Worm (Caenorhabditis elegans) whole organism, late embryonic: ENCODE results near the gene ZK643.6.

Experiments used
- K09A11.1 ChIP-seq: sonication (generic microtip); optimal IDR thresholded peaks from 2 replicates; lab custom pipeline; 2017; ENCODE audit warnings: antibody characterized with exemption, mild to moderate bottlenecking, missing genetic modification characterization, missing compliant biosample characterization; ENCODE audit not compliant: insufficient read depth
- ahr-1 ChIP-seq: sonication (generic microtip); optimal IDR thresholded peaks from 2 replicates; lab custom pipeline; 2016; ENCODE audit warnings: missing genetic modification characterization, missing compliant biosample characterization
- ceh-14 ChIP-seq: sonication (generic microtip); optimal IDR thresholded peaks from 2 replicates; lab custom pipeline; 2016; ENCODE audit warnings: missing genotype, missing genetic modification characterization, missing compliant biosample characterization
- ceh-19 ChIP-seq: fragments of 200-800 bp; sonication (Bioruptor generic); optimal IDR thresholded peaks from 2 replicates; lab custom pipeline; 2018; ENCODE audit warnings: mild to moderate bottlenecking, missing genetic modification characterization, missing compliant biosample characterization
- ceh-2 ChIP-seq: sonication (generic microtip); optimal IDR thresholded peaks from 2 replicates; lab custom pipeline; 2016; ENCODE audit warnings: missing genotype, missing genetic modification characterization, missing compliant biosample characterization
- ceh-22 ChIP-seq: sonication (generic microtip); optimal IDR thresholded peaks from 2 replicates; lab custom pipeline; 2017; ENCODE audit warnings: missing biosample characterization, missing genetic modification characterization
- ceh-30 ChIP-seq: fragments of 150-350 bp; optimal IDR thresholded peaks from 2 replicates; lab custom pipeline; 2014; ENCODE audit warnings: missing biosample characterization, missing genetic modification characterization
- ceh-31 ChIP-seq: sonication (generic microtip); optimal IDR thresholded peaks from 2 replicates; lab custom pipeline; 2016; ENCODE audit warnings: missing genetic modification characterization, missing compliant biosample characterization
- ceh-34 ChIP-seq: sonication (generic microtip); optimal IDR thresholded peaks from 2 replicates; lab custom pipeline; 2016; ENCODE audit warnings: mild to moderate bottlenecking, missing genetic modification characterization, missing compliant biosample characterization
- ceh-45 ChIP-seq: fragments of 200-800 bp; sonication (Bioruptor generic); IDR thresholded peaks from 2 replicates; pipeline ENCODE4 v1.3.6; 2022; ENCODE audit warnings: missing genetic modification reagents, missing genetic modification characterization, missing compliant biosample characterization
- ceh-9 ChIP-seq: sonication (generic microtip); optimal IDR thresholded peaks from 2 replicates; lab custom pipeline; 2016; ENCODE audit warnings: mild to moderate bottlenecking, missing genetic modification characterization, inconsistent platforms, missing compliant biosample characterization
- che-1 ChIP-seq: sonication (generic microtip); optimal IDR thresholded peaks from 2 replicates; lab custom pipeline; 2016; ENCODE audit warnings: mild to moderate bottlenecking, missing genetic modification characterization, missing compliant biosample characterization
- dmd-4 ChIP-seq: sonication (generic microtip); optimal IDR thresholded peaks from 2 replicates; lab custom pipeline; 2016; ENCODE audit warnings: borderline replicate concordance, missing genetic modification characterization, missing compliant biosample characterization
- elt-2 ChIP-seq: sonication (generic microtip); optimal IDR thresholded peaks from 2 replicates; lab custom pipeline; 2016; ENCODE audit warnings: missing genetic modification reagents, missing genetic modification characterization, missing compliant biosample characterization
- elt-4 ChIP-seq: sonication (generic microtip); optimal IDR thresholded peaks from 2 replicates; lab custom pipeline; 2016; ENCODE audit warnings: missing genetic modification characterization, missing compliant biosample characterization
- ets-4 ChIP-seq: sonication (generic microtip); optimal IDR thresholded peaks from 2 replicates; lab custom pipeline; 2016; ENCODE audit warnings: missing genetic modification characterization, missing compliant biosample characterization
- eyg-1 ChIP-seq: sonication (generic microtip); optimal IDR thresholded peaks from 2 replicates; lab custom pipeline; 2016; ENCODE audit warnings: missing genotype, missing genetic modification characterization, missing compliant biosample characterization
- fax-1 ChIP-seq: sonication (generic microtip); optimal IDR thresholded peaks from 2 replicates; lab custom pipeline; 2016; ENCODE audit warnings: missing genotype, missing genetic modification characterization, missing compliant biosample characterization
- gmeb-2 ChIP-seq: sonication (generic microtip); optimal IDR thresholded peaks from 2 replicates; lab custom pipeline; 2016; ENCODE audit warnings: missing genetic modification characterization, inconsistent platforms, missing compliant biosample characterization
- hlh-13 ChIP-seq: fragments of 200-800 bp; sonication (Bioruptor generic); optimal IDR thresholded peaks from 2 replicates; lab custom pipeline; 2018; ENCODE audit warnings: mild to moderate bottlenecking, missing genetic modification characterization, missing compliant biosample characterization
- hlh-15 ChIP-seq: sonication (generic microtip); optimal IDR thresholded peaks from 2 replicates; lab custom pipeline; 2016; ENCODE audit warnings: missing genetic modification characterization, missing compliant biosample characterization
- hlh-6 ChIP-seq: sonication (generic microtip); optimal IDR thresholded peaks from 2 replicates; lab custom pipeline; 2016; ENCODE audit warnings: missing genotype, missing genetic modification characterization, missing compliant biosample characterization
- hlh-8 ChIP-seq: sonication (generic microtip); optimal IDR thresholded peaks from 2 replicates; lab custom pipeline; 2016; ENCODE audit warnings: missing genotype, missing genetic modification characterization, missing compliant biosample characterization
- lim-6 ChIP-seq: sonication (generic microtip); optimal IDR thresholded peaks from 2 replicates; lab custom pipeline; 2016; ENCODE audit warnings: missing genetic modification characterization, missing compliant biosample characterization
- nfya-1 ChIP-seq: sonication (generic microtip); optimal IDR thresholded peaks from 2 replicates; lab custom pipeline; 2017; ENCODE audit warnings: missing genetic modification characterization, mild to moderate bottlenecking, missing compliant biosample characterization, antibody characterized with exemption, moderate library complexity
- nhr-11 ChIP-seq: fragments of 150-350 bp; optimal IDR thresholded peaks from 2 replicates; lab custom pipeline; 2014; ENCODE audit warnings: missing biosample characterization, missing genetic modification characterization
- nhr-232 ChIP-seq: sonication (generic microtip); optimal IDR thresholded peaks from 2 replicates; lab custom pipeline; 2016; ENCODE audit warnings: missing genetic modification characterization, missing compliant biosample characterization
- npax-4 ChIP-seq: sonication (generic microtip); optimal IDR thresholded peaks from 2 replicates; lab custom pipeline; 2016; ENCODE audit warnings: missing genetic modification characterization, missing compliant biosample characterization
- pat-9 ChIP-seq: fragments of 200-800 bp; sonication (Bioruptor generic); optimal IDR thresholded peaks from 2 replicates; lab custom pipeline; 2018; ENCODE audit warnings: mild to moderate bottlenecking, missing genetic modification characterization, moderate library complexity, missing compliant biosample characterization
- pax-1 ChIP-seq: fragments of 150-350 bp; optimal IDR thresholded peaks from 2 replicates; lab custom pipeline; 2014; ENCODE audit warnings: missing biosample characterization, missing genetic modification characterization
- pha-2 ChIP-seq: sonication (generic microtip); optimal IDR thresholded peaks from 2 replicates; lab custom pipeline; 2017; ENCODE audit warnings: mild to moderate bottlenecking, missing genetic modification characterization, missing compliant biosample characterization
- pqm-1 ChIP-seq: sonication (generic microtip); optimal IDR thresholded peaks from 2 replicates; lab custom pipeline; 2016; ENCODE audit warnings: missing genetic modification characterization, missing compliant biosample characterization
- rnt-1 ChIP-seq: sonication (generic microtip); optimal IDR thresholded peaks from 2 replicates; lab custom pipeline; 2016; ENCODE audit warnings: missing genetic modification characterization, missing compliant biosample characterization
- sox-2 ChIP-seq: fragments of 200-800 bp; sonication (Bioruptor generic); IDR thresholded peaks from 2 replicates; pipeline ENCODE4 v1.3.6; 2022; ENCODE audit warnings: missing genetic modification reagents, missing genetic modification characterization, missing compliant biosample characterization
- syd-9 ChIP-seq: sonication (generic microtip); optimal IDR thresholded peaks from 2 replicates; lab custom pipeline; 2016; ENCODE audit warnings: mild to moderate bottlenecking, missing genetic modification characterization, moderate library complexity, missing compliant biosample characterization
- tbx-2 ChIP-seq: sonication (generic microtip); optimal IDR thresholded peaks from 2 replicates; lab custom pipeline; 2016; ENCODE audit warnings: missing genetic modification characterization, missing compliant biosample characterization
- unc-42 ChIP-seq: sonication (generic microtip); optimal IDR thresholded peaks from 2 replicates; lab custom pipeline; 2016; ENCODE audit warnings: missing genotype, missing genetic modification characterization, missing compliant biosample characterization
- unc-55 ChIP-seq: sonication (generic microtip); optimal IDR thresholded peaks from 2 replicates; lab custom pipeline; 2017; ENCODE audit warnings: missing biosample characterization, missing genetic modification reagents, missing genetic modification characterization

Gene ZK643.6

ce11 chrIII:8984412-8984811, 23.8 kb upstream of the ZK643.6 start:
- TF ChIP-seq rnt-1 (tag; lab: Kevin White, UChicago) (no peak), ahr-1 (no peak), elt-2 (peak; percentile 47), ceh-31 (tag; lab: Kevin White, UChicago) (no peak)

- no peak for TF ChIP-seq ceh-30 (tag; lab: Kevin White, UChicago)
- no peak for TF ChIP-seq pax-1 (tag; lab: Kevin White, UChicago)
- no peak for TF ChIP-seq pha-2 (tag; lab: Kevin White, UChicago)
- TF ChIP-seq hlh-13 (GFP tag; lab: Kevin White, UChicago), result no peak
Observed at ce11 chrIII:8983811-8984210, 23.2 kb upstream of the ZK643.6 start.

ce11 chrIII:8983135-8983534, 22.6 kb upstream of the ZK643.6 start:
- TF ChIP-seq pqm-1 (tag; lab: Kevin White, UChicago), result no peak
- TF ChIP-seq pax-1 (tag; lab: Kevin White, UChicago), result no peak
- no peak for TF ChIP-seq nhr-11 (tag; lab: Kevin White, UChicago)
- no peak for TF ChIP-seq elt-4
- no peak for TF ChIP-seq ceh-22
- TF ChIP-seq unc-55 (GFP tag; lab: Kevin White, UChicago), result no peak
- no peak for TF ChIP-seq che-1 (tag; lab: Kevin White, UChicago)
- TF ChIP-seq ceh-45 (GFP tag; lab: Robert Waterston, UW), result no peak
- no peak for TF ChIP-seq ceh-9 (tag; lab: Kevin White, UChicago)
- TF ChIP-seq ets-4 (tag; lab: Kevin White, UChicago), result no peak
- TF ChIP-seq dmd-4 (tag; lab: Kevin White, UChicago), result no peak
- TF ChIP-seq elt-2, result no peak
- TF ChIP-seq unc-42 (tag; lab: Kevin White, UChicago), result no peak

- TF ChIP-seq ceh-19 (GFP tag; lab: Kevin White, UChicago) (peak; percentile 12), sox-2 (GFP tag; lab: Robert Waterston, UW) (no peak), K09A11.1 (no peak), ceh-31 (tag; lab: Kevin White, UChicago) (peak; percentile 61), tbx-2 (peak; percentile 17), unc-55 (GFP tag; lab: Kevin White, UChicago) (no peak), npax-4 (tag; lab: Kevin White, UChicago) (no peak), lim-6 (tag; lab: Kevin White, UChicago) (no peak), ceh-45 (GFP tag; lab: Robert Waterston, UW) (no peak), ceh-34 (tag; lab: Kevin White, UChicago) (peak; percentile 75), nfya-1 (tag; lab: Kevin White, UChicago) (peak; percentile 21), ceh-14 (tag; lab: Kevin White, UChicago) (peak; percentile 1), unc-42 (tag; lab: Kevin White, UChicago) (peak; percentile 97)
Observed at ce11 chrIII:8981847-8982479, 21.4 kb upstream of the ZK643.6 start, which contains the start of gene pde-2. TSS of gene pde-2 (minus strand) at chrIII:8981897.

ce11 chrIII:8980892-8981291, 20.3 kb upstream of the ZK643.6 start:
- no peak for TF ChIP-seq nhr-232 (tag; lab: Kevin White, UChicago)
- TF ChIP-seq syd-9 (tag; lab: Kevin White, UChicago), result no peak
- no peak for TF ChIP-seq gmeb-2
- TF ChIP-seq hlh-8 (tag; lab: Kevin White, UChicago), result no peak
- TF ChIP-seq che-1 (tag; lab: Kevin White, UChicago), result no peak
- no peak for TF ChIP-seq ceh-45 (GFP tag; lab: Robert Waterston, UW)
- TF ChIP-seq hlh-15 (tag; lab: Kevin White, UChicago), result no peak
- no peak for TF ChIP-seq ceh-30 (tag; lab: Kevin White, UChicago)
- no peak for TF ChIP-seq rnt-1 (tag; lab: Kevin White, UChicago)
- no peak for TF ChIP-seq pha-2 (tag; lab: Kevin White, UChicago)
- TF ChIP-seq ceh-19 (GFP tag; lab: Kevin White, UChicago), result no peak
- no peak for TF ChIP-seq eyg-1 (tag; lab: Kevin White, UChicago)
- no peak for TF ChIP-seq pat-9 (tag; lab: Kevin White, UChicago)
- no peak for TF ChIP-seq hlh-6 (tag; lab: Kevin White, UChicago)
- no peak for TF ChIP-seq ahr-1
- TF ChIP-seq ceh-2 (tag; lab: Kevin White, UChicago), result no peak
- TF ChIP-seq unc-55 (GFP tag; lab: Kevin White, UChicago), result no peak
- no peak for TF ChIP-seq npax-4 (tag; lab: Kevin White, UChicago)
- TF ChIP-seq sox-2 (GFP tag; lab: Robert Waterston, UW), result no peak
- TF ChIP-seq fax-1, result no peak
